Fruit fly (Drosophila melanogaster) whole organism, embryonic: Measurements from ENCODE around the gene CG10651.
A peak's percentile ranks its signal among the peaks of the same experiment; 100 is the strongest.

Source experiments
- Ada2b ChIP-seq: fragments of 200-800 bp; sonication (Bioruptor generic); IDR thresholded peaks from 2 replicates; pipeline ENCODE4 v1.3.6; 2022; ENCODE audit warnings: missing biosample characterization, missing genetic modification characterization
- Atf-2 ChIP-seq: fragments of 200-800 bp; sonication (Bioruptor generic); optimal IDR thresholded peaks from 2 replicates; lab custom pipeline; 2016; ENCODE audit warnings: missing biosample characterization, missing genetic modification characterization
- CG11696 ChIP-seq: fragments of 200-800 bp; sonication (Bioruptor generic); IDR thresholded peaks from 2 replicates; pipeline ENCODE4 v1.3.6; 2022; ENCODE audit warnings: missing biosample characterization, missing genetic modification characterization
- CG12155 ChIP-seq: fragments of 200-800 bp; sonication (Bioruptor generic); optimal IDR thresholded peaks from 3 replicates; lab custom pipeline; 2016; ENCODE audit warnings: missing biosample characterization, missing genetic modification characterization
- CG1233 ChIP-seq: fragments of 200-800 bp; sonication (Bioruptor generic); optimal IDR thresholded peaks from 4 replicates; lab custom pipeline; 2018; ENCODE audit warnings: missing biosample characterization, mild to moderate bottlenecking, missing genetic modification characterization
- CG14860 ChIP-seq: fragments of 200-800 bp; sonication (Bioruptor generic); IDR thresholded peaks from 3 replicates; pipeline ENCODE4 v1.3.6; 2022; ENCODE audit warnings: missing biosample characterization, missing genetic modification characterization; ENCODE audit not compliant: partially characterized antibody
- CG1647 ChIP-seq: fragments of 200-800 bp; sonication (Bioruptor generic); optimal IDR thresholded peaks from 3 replicates; lab custom pipeline; 2016; ENCODE audit warnings: missing biosample characterization, missing genetic modification characterization
- CG16863 ChIP-seq: fragments of 200-800 bp; sonication (Bioruptor generic); optimal IDR thresholded peaks from 3 replicates; lab custom pipeline; 2016; ENCODE audit warnings: missing biosample characterization, missing genetic modification characterization
- CG17361 ChIP-seq: fragments of 200-800 bp; sonication (Bioruptor generic); IDR thresholded peaks from 3 replicates; pipeline ENCODE4 v1.3.6; 2022; ENCODE audit warnings: missing biosample characterization, missing genetic modification characterization
- CG18011 ChIP-seq: fragments of 200-800 bp; sonication (Bioruptor generic); optimal IDR thresholded peaks from 2 replicates; lab custom pipeline; 2017; ENCODE audit warnings: missing biosample characterization, missing genetic modification characterization, mild to moderate bottlenecking, moderate library complexity, missing genotype
- CG32772 ChIP-seq: fragments of 200-800 bp; sonication (Bioruptor generic); IDR thresholded peaks from 2 replicates; pipeline ENCODE4 v1.3.6; 2022; ENCODE audit warnings: missing biosample characterization, missing genetic modification characterization
- CG3726 ChIP-seq: fragments of 200-800 bp; sonication (Bioruptor generic); IDR thresholded peaks from 3 replicates; pipeline ENCODE4, ENCODE4 v1.3.6; 2022; ENCODE audit warnings: missing biosample characterization, missing genetic modification characterization
- CG4282 ChIP-seq: fragments of 200-800 bp; sonication (Bioruptor generic); optimal IDR thresholded peaks from 2 replicates; lab custom pipeline; 2016; ENCODE audit warnings: missing biosample characterization, missing genetic modification characterization
- CG6813 ChIP-seq: fragments of 200-800 bp; sonication (Bioruptor generic); optimal IDR thresholded peaks from 2 replicates; lab custom pipeline; 2017; ENCODE audit warnings: missing biosample characterization, missing genetic modification characterization, mild to moderate bottlenecking, moderate library complexity, missing genetic modification reagents
- CG7963 ChIP-seq: fragments of 200-800 bp; sonication (Bioruptor generic); IDR thresholded peaks from 3 replicates; pipeline ENCODE4 v1.3.6; 2022; ENCODE audit warnings: missing biosample characterization, missing genetic modification characterization; ENCODE audit not compliant: partially characterized antibody
- CG8290 ChIP-seq, 3 experiments: fragments of 200-800 bp; sonication (Bioruptor generic); optimal IDR thresholded peaks; 2 replicates each; lab custom pipeline; 2016 to 2019; ENCODE audit warnings: missing biosample characterization in 3 of 3, missing genetic modification characterization in 3 of 3, mild to moderate bottlenecking in 2 of 3, moderate library complexity in 1 of 3
- CG8944 ChIP-seq: fragments of 200-800 bp; sonication (Bioruptor generic); optimal IDR thresholded peaks from 3 replicates; lab custom pipeline; 2016; ENCODE audit warnings: missing biosample characterization, missing genetic modification characterization
- Dref ChIP-seq: fragments of 200-800 bp; sonication (Bioruptor generic); IDR thresholded peaks from 2 replicates; pipeline ENCODE4 v1.3.6; 2022; ENCODE audit warnings: missing biosample characterization, missing genetic modification characterization
- E2f2 ChIP-seq: fragments of 200-800 bp; sonication (Bioruptor generic); IDR thresholded peaks from 2 replicates; pipeline ENCODE4 v1.3.6; 2022; ENCODE audit warnings: missing biosample characterization, missing genetic modification characterization
- Eip74EF ChIP-seq, 2 experiments: fragments of 200-800 bp in 1 of 2; fragments of >200 bp in 1 of 2; sonication (Bioruptor generic) in 1 of 2; optimal IDR thresholded peaks; 2 replicates each; lab custom pipeline; 2017 to 2019; ENCODE audit warnings: missing biosample characterization in 2 of 2, missing genetic modification characterization in 2 of 2, mild to moderate bottlenecking in 1 of 2, moderate library complexity in 1 of 2
- Hr39 ChIP-seq: fragments of >200 bp; optimal IDR thresholded peaks from 2 replicates; lab custom pipeline; 2017
- Med ChIP-seq: fragments of 200-800 bp; sonication (Bioruptor generic); peaks from one replicate; lab custom pipeline; 2016; ENCODE audit warnings: missing biosample characterization, missing genetic modification characterization, mild to moderate bottlenecking, inconsistent platforms, moderate library complexity
- NC2β ChIP-seq: fragments of 200-800 bp; sonication (Bioruptor generic); optimal IDR thresholded peaks from 2 replicates; lab custom pipeline; 2016; ENCODE audit warnings: missing biosample characterization, missing genetic modification characterization
- NK7.1 ChIP-seq: fragments of 200-800 bp; sonication (Bioruptor generic); optimal IDR thresholded peaks from 3 replicates; lab custom pipeline; 2016; ENCODE audit warnings: missing biosample characterization, missing genetic modification characterization
- NfI ChIP-seq: fragments of 200-800 bp; sonication (Bioruptor generic); optimal IDR thresholded peaks from 3 replicates; lab custom pipeline; 2018; ENCODE audit warnings: missing biosample characterization, mild to moderate bottlenecking, missing genetic modification characterization, moderate library complexity
- Oli ChIP-seq: fragments of 200-800 bp; sonication (Bioruptor generic); optimal IDR thresholded peaks from 2 replicates; lab custom pipeline; 2018; ENCODE audit warnings: missing biosample characterization, mild to moderate bottlenecking, missing genetic modification characterization, moderate library complexity
- Opbp ChIP-seq: fragments of 200-800 bp; sonication (Bioruptor generic); IDR thresholded peaks from 3 replicates; pipeline ENCODE4 v1.3.6; 2022; ENCODE audit warnings: missing biosample characterization, missing genetic modification characterization; ENCODE audit not compliant: partially characterized antibody
- Pdp1 ChIP-seq, 2 experiments: fragments of 200-800 bp; sonication (Bioruptor generic); optimal IDR thresholded peaks; 3 replicates each; lab custom pipeline; 2016; ENCODE audit warnings: missing biosample characterization in 2 of 2, missing genetic modification characterization in 2 of 2, mild to moderate bottlenecking in 1 of 2, moderate library complexity in 1 of 2
- Ptx1 ChIP-seq: fragments of 200-800 bp; sonication (Bioruptor generic); IDR thresholded peaks from 2 replicates; pipeline ENCODE4 v1.3.6; 2022; ENCODE audit warnings: missing biosample characterization, missing genetic modification characterization
- Rfx ChIP-seq: fragments of 200-800 bp; sonication (Bioruptor generic); IDR thresholded peaks from 2 replicates; pipeline ENCODE4 v1.3.6; 2022; ENCODE audit warnings: missing biosample characterization, missing genetic modification characterization
- Rx ChIP-seq: fragments of 200-800 bp; sonication (Bioruptor generic); IDR thresholded peaks from 2 replicates; pipeline ENCODE4 v1.3.6; 2022; ENCODE audit warnings: missing biosample characterization, missing genetic modification characterization
- Xbp1 ChIP-seq: fragments of 200-800 bp; sonication (Bioruptor generic); optimal IDR thresholded peaks from 3 replicates; lab custom pipeline; 2016; ENCODE audit warnings: missing biosample characterization, mild to moderate bottlenecking, missing genetic modification characterization
- ab ChIP-seq: fragments of 200-800 bp; sonication (Bioruptor generic); optimal IDR thresholded peaks from 2 replicates; lab custom pipeline; 2016; ENCODE audit warnings: missing biosample characterization, missing genetic modification characterization
- cas ChIP-seq: fragments of 200-800 bp; sonication (Bioruptor generic); IDR thresholded peaks from 2 replicates; pipeline ENCODE4 v1.3.6; 2022; ENCODE audit warnings: missing biosample characterization, missing genetic modification characterization
- chinmo ChIP-seq: fragments of 200-800 bp; sonication (Bioruptor generic); IDR thresholded peaks from 4 replicates; pipeline ENCODE4 v1.3.6; 2022; ENCODE audit warnings: missing biosample characterization, missing genetic modification characterization; ENCODE audit not compliant: partially characterized antibody
- ftz-f1 ChIP-seq: fragments of 200-800 bp; sonication (Bioruptor generic); optimal IDR thresholded peaks from 2 replicates; lab custom pipeline; 2016; ENCODE audit warnings: missing biosample characterization, missing genetic modification characterization
- gt ChIP-seq: fragments of 200-800 bp; sonication (Bioruptor generic); IDR thresholded peaks from 2 replicates; pipeline ENCODE4 v1.3.6; 2022; ENCODE audit warnings: missing biosample characterization, missing genetic modification characterization
- insv ChIP-seq, 2 experiments: fragments of 200-800 bp; sonication (Bioruptor generic); optimal IDR thresholded peaks; 3 replicates each; lab custom pipeline; 2016 to 2018; ENCODE audit warnings: missing biosample characterization in 2 of 2, missing genetic modification characterization in 2 of 2
- kah ChIP-seq: fragments of 200-800 bp; sonication (Bioruptor generic); optimal IDR thresholded peaks from 2 replicates; lab custom pipeline; 2018; ENCODE audit warnings: missing biosample characterization, mild to moderate bottlenecking, missing genetic modification characterization
- lola ChIP-seq, 3 experiments: fragments of >200 bp in 2 of 3; fragments of 200-800 bp in 1 of 3; sonication (Bioruptor generic) in 1 of 3; optimal IDR thresholded peaks; 2 replicates each; lab custom pipeline; 2017 to 2019; ENCODE audit warnings: missing biosample characterization in 3 of 3, missing genetic modification characterization in 3 of 3, mild to moderate bottlenecking in 1 of 3, moderate library complexity in 1 of 3
- mirr ChIP-seq: fragments of 200-800 bp; sonication (Bioruptor generic); optimal IDR thresholded peaks from 3 replicates; lab custom pipeline; 2018; ENCODE audit warnings: missing biosample characterization, mild to moderate bottlenecking, missing genetic modification characterization
- mld ChIP-seq: fragments of 200-800 bp; sonication (Bioruptor generic); IDR thresholded peaks from 3 replicates; pipeline ENCODE4 v1.3.6; 2022; ENCODE audit warnings: missing biosample characterization, missing genetic modification characterization; ENCODE audit not compliant: partially characterized antibody
- row ChIP-seq: fragments of 200-800 bp; sonication (Bioruptor generic); IDR thresholded peaks from 3 replicates; pipeline ENCODE4 v1.3.6; 2022; ENCODE audit warnings: missing biosample characterization, missing genetic modification characterization
- run ChIP-seq: fragments of 200-800 bp; sonication (Bioruptor generic); optimal IDR thresholded peaks from 3 replicates; lab custom pipeline; 2018; ENCODE audit warnings: missing biosample characterization, mild to moderate bottlenecking, missing genetic modification characterization
- schlank ChIP-seq: fragments of 200-800 bp; sonication (Bioruptor generic); optimal IDR thresholded peaks from 2 replicates; lab custom pipeline; 2018; ENCODE audit warnings: missing biosample characterization, mild to moderate bottlenecking, missing genetic modification characterization
- sna ChIP-seq: fragments of 200-800 bp; sonication (Bioruptor generic); IDR thresholded peaks from 2 replicates; pipeline ENCODE4 v1.3.6; 2022; ENCODE audit warnings: missing biosample characterization, missing genetic modification characterization; ENCODE audit not compliant: partially characterized antibody
- ssp ChIP-seq: fragments of 200-800 bp; sonication (Bioruptor generic); IDR thresholded peaks from 2 replicates; pipeline ENCODE4 v1.3.6; 2022; ENCODE audit warnings: missing biosample characterization, missing genetic modification characterization
- tll ChIP-seq, 2 experiments: fragments of 200-800 bp in 1 of 2; fragments of >200 bp in 1 of 2; sonication (Bioruptor generic) in 1 of 2; optimal IDR thresholded peaks; 2 replicates each; lab custom pipeline; 2017 to 2019; ENCODE audit warnings: missing biosample characterization in 2 of 2, missing genetic modification characterization in 2 of 2, mild to moderate bottlenecking in 1 of 2, moderate library complexity in 1 of 2
- tna ChIP-seq: fragments of 200-800 bp; sonication (Bioruptor generic); IDR thresholded peaks from 2 replicates; pipeline ENCODE4 v1.3.6; 2022; ENCODE audit warnings: missing biosample characterization, missing genetic modification characterization; ENCODE audit not compliant: partially characterized antibody
- zen ChIP-seq: fragments of 200-800 bp; sonication (Bioruptor generic); optimal IDR thresholded peaks from 3 replicates; lab custom pipeline; 2018; ENCODE audit warnings: missing biosample characterization, mild to moderate bottlenecking, missing genetic modification characterization, moderate library complexity

Gene CG10651

dm6 chr2L:20098194-20098593 is 36.5 kb downstream of the CG10651 start (continued):
- no peak for TF ChIP-seq mld (GFP tag; lab: Robert Waterston, UW)
- TF ChIP-seq ab (GFP tag; lab: Kevin White, UChicago): no peak
- peak; percentile 11; the same call in 1 of the 2 replicates for TF ChIP-seq Ptx1
- no peak for TF ChIP-seq CG14860 (GFP tag; lab: Robert Waterston, UW)
- TF ChIP-seq tll (GFP tag; optimal IDR thresholded peaks at IDR 0.05; lab: Kevin White, UChicago): no peak
- TF ChIP-seq CG32772 (GFP tag; lab: Robert Waterston, UW): no peak
- no peak for TF ChIP-seq schlank (tag; lab: Kevin White, UChicago)
- no peak for TF ChIP-seq NK7.1 (GFP tag; lab: Kevin White, UChicago)
- TF ChIP-seq Pdp1 (GFP tag; optimal IDR thresholded peaks at IDR 0.05; lab: Kevin White, UChicago): no peak
- peak; percentile 46; the same call in 1 of the 2 replicates for TF ChIP-seq Rfx (GFP tag; lab: Robert Waterston, UW)
- TF ChIP-seq Ada2b (GFP tag; lab: Robert Waterston, UW): 0 out of 2 replicates have a peak, but pooled peaks have one; percentile 20
- TF ChIP-seq sna (GFP tag; lab: Robert Waterston, UW): no peak
- TF ChIP-seq Xbp1: no peak
- TF ChIP-seq CG12155 (GFP tag; lab: Kevin White, UChicago): no peak
- no peak for TF ChIP-seq Eip74EF (GFP tag; optimal IDR thresholded peaks at IDR 0.05; lab: Kevin White, UChicago)
- no peak for TF ChIP-seq run (tag; lab: Kevin White, UChicago)
- no peak for TF ChIP-seq CG11696 (GFP tag; lab: Robert Waterston, UW)
- TF ChIP-seq ftz-f1 (GFP tag; lab: Kevin White, UChicago): no peak
- TF ChIP-seq zen (tag; lab: Kevin White, UChicago): peak; percentile 34
- TF ChIP-seq insv (GFP tag; optimal IDR thresholded peaks at IDR 0.05; lab: Kevin White, UChicago): no peak
- peak; percentile 47 for TF ChIP-seq row (GFP tag; lab: Robert Waterston, UW)
- peak; percentile 67 for TF ChIP-seq Med (GFP tag; lab: Kevin White, UChicago)
- TF ChIP-seq CG18011: peak; percentile 96
- TF ChIP-seq CG4282 (GFP tag; lab: Kevin White, UChicago): no peak
- TF ChIP-seq Opbp (GFP tag; lab: Robert Waterston, UW): 0 out of 3 replicates have a peak, but pooled peaks have one; percentile 21
- no peak for TF ChIP-seq NfI
- no peak for TF ChIP-seq ssp (GFP tag; lab: Robert Waterston, UW)
- no peak for TF ChIP-seq Atf-2
- TF ChIP-seq kah (GFP tag; lab: Kevin White, UChicago): peak; percentile 73

- TF ChIP-seq E2f2 (GFP tag; lab: Robert Waterston, UW) (no peak), CG16863 (GFP tag; lab: Kevin White, UChicago) (no peak), sna (GFP tag; lab: Robert Waterston, UW) (no peak), CG17361 (GFP tag; lab: Robert Waterston, UW) (no peak), CG7963 (GFP tag; lab: Robert Waterston, UW) (peak; percentile 31; the same call in 1 of the 3 replicates), NC2β (no peak), mirr (GFP tag; lab: Kevin White, UChicago) (no peak), Oli (tag; lab: Kevin White, UChicago) (no peak), CG6813 (GFP tag; lab: Kevin White, UChicago) (no peak), tna (GFP tag; lab: Robert Waterston, UW) (peak; percentile 12; the same call in 1 of the 2 replicates), Rx (GFP tag; lab: Robert Waterston, UW) (no peak), CG1647 (GFP tag; lab: Kevin White, UChicago) (no peak), CG3726 (GFP tag; lab: Robert Waterston, UW) (no peak), CG8290 (GFP tag; optimal IDR thresholded peaks at IDR 0.05; lab: Kevin White, UChicago) (no peak), CG8290 (tag; optimal IDR thresholded peaks at IDR 0.05; lab: Kevin White, UChicago) (peak in 1 of 2 experiments; percentile 42), Dref (GFP tag; lab: Robert Waterston, UW) (0 out of 2 replicates have a peak, but pooled peaks have one; percentile 31), Hr39 (lab: Kevin White, UChicago) (peak; percentile 94), lola (GFP tag; optimal IDR thresholded peaks at IDR 0.05; lab: Kevin White, UChicago) (no peak), cas (GFP tag; lab: Robert Waterston, UW) (no peak), gt (no peak), chinmo (GFP tag; lab: Robert Waterston, UW) (peak; percentile 51; the same call in 1 of the 4 replicates), CG1233 (GFP tag; lab: Kevin White, UChicago) (no peak), CG8944 (GFP tag; lab: Kevin White, UChicago) (no peak)
Measured at dm6 chr2L:20097773-20098172, 37.0 kb downstream of the CG10651 start.
